Worm (Caenorhabditis elegans) whole organism, mixed stage, embryonic: Measurements from ENCODE around the gene C16C8.18.

Experiments
- bed-3 ChIP-seq: fragments of 200-800 bp; sonication (Bioruptor generic); optimal IDR thresholded peaks from 3 replicates; lab custom pipeline; 2018; ENCODE audit warnings: mild to moderate bottlenecking, missing genetic modification characterization, moderate library complexity, missing compliant biosample characterization
- blmp-1 ChIP-seq: fragments of 150-350 bp; optimal IDR thresholded peaks from 2 replicates; lab custom pipeline; 2014; ENCODE audit warnings: missing biosample characterization, missing genetic modification characterization
- ces-1 ChIP-seq: fragments of 150-350 bp; optimal IDR thresholded peaks from 2 replicates; lab custom pipeline; 2014; ENCODE audit warnings: missing biosample characterization, missing genetic modification reagents, missing genetic modification characterization
- elt-1 ChIP-seq: sonication (generic microtip); optimal IDR thresholded peaks from 2 replicates; lab custom pipeline; 2017; ENCODE audit warnings: missing genetic modification characterization, mild to moderate bottlenecking, missing compliant biosample characterization, antibody characterized with exemption, moderate library complexity, borderline replicate concordance; ENCODE audit not compliant: insufficient read depth
- lin-13 ChIP-seq: fragments of 150-350 bp; optimal IDR thresholded peaks from 2 replicates; lab custom pipeline; 2014; ENCODE audit warnings: missing biosample characterization, missing genetic modification characterization
- lsy-2 ChIP-seq: fragments of 150-350 bp; optimal IDR thresholded peaks from 2 replicates; lab custom pipeline; 2014; ENCODE audit warnings: missing biosample characterization, missing genetic modification characterization
- mep-1 ChIP-seq: fragments of 150-350 bp; optimal IDR thresholded peaks from 2 replicates; lab custom pipeline; 2017; ENCODE audit warnings: missing biosample characterization, missing genetic modification reagents, missing genetic modification characterization, inconsistent platforms
- nhr-12 ChIP-seq: fragments of 150-350 bp; optimal IDR thresholded peaks from 2 replicates; lab custom pipeline; 2014; ENCODE audit warnings: missing biosample characterization, missing genetic modification characterization
- nhr-2 ChIP-seq: fragments of 150-350 bp; optimal IDR thresholded peaks from 2 replicates; lab custom pipeline; 2014; ENCODE audit warnings: missing biosample characterization, missing genetic modification characterization
- pha-4 ChIP-seq: fragments of 150-350 bp; optimal IDR thresholded peaks from 2 replicates; lab custom pipeline; 2018; ENCODE audit warnings: missing biosample characterization, missing genetic modification reagents, missing genetic modification characterization
- unc-39 ChIP-seq: fragments of 150-350 bp; optimal IDR thresholded peaks from 2 replicates; lab custom pipeline; 2014; ENCODE audit warnings: missing biosample characterization, missing genetic modification characterization
- unc-62 ChIP-seq: fragments of 150-350 bp; optimal IDR thresholded peaks from 2 replicates; lab custom pipeline; 2014; ENCODE audit warnings: missing biosample characterization, missing genetic modification reagents, missing genetic modification characterization

DNA sequence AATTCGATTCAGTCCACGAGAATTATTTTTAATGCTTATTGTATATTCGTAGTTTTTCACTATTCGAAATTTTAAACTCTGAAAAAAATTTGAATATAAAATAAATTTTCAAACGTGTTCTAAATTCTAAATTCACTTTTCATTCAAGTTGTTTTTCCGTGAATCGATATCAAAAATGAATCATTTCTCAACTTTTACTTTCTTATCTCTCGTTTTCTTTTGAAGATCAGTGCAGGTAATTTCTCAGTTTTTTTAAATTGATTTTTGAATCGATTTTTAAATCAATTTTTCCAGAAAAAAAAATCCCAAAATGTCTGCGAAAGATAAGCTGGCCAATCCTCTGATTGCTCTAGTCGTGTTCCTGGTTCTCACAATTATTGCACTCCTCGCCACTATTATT is 13.0 kb upstream of the C16C8.18 start, which contains the start of gene nep-6:
- no peak for TF ChIP-seq unc-62 (GFP tag; lab: Kevin White, UChicago)
- TF ChIP-seq lin-13 (tag; lab: Kevin White, UChicago) = no peak
- no peak for TF ChIP-seq nhr-2 (tag; lab: Kevin White, UChicago)
- no peak for TF ChIP-seq nhr-12 (tag; lab: Kevin White, UChicago)
- TF ChIP-seq blmp-1 = no peak
- TF ChIP-seq unc-39 = no peak
- no peak for TF ChIP-seq mep-1 (tag; lab: Kevin White, UChicago)
- TF ChIP-seq pha-4 (tag; lab: Kevin White, UChicago) = no peak
- TF ChIP-seq lsy-2 (tag; lab: Kevin White, UChicago) = no peak
- no peak for TF ChIP-seq elt-1 (tag; lab: Kevin White, UChicago)
- no peak for TF ChIP-seq ces-1
- TF ChIP-seq bed-3 (GFP tag; lab: Kevin White, UChicago) = no peak
